Fruit fly (Drosophila melanogaster) whole organism, embryonic: ENCODE measurements around the gene Mul1.

ENCODE experiments used
- Adf1 ChIP-seq: fragments of 200-800 bp; sonication (Bioruptor generic); IDR thresholded peaks from 2 replicates; pipeline ENCODE4 v1.3.6; 2022; ENCODE audit warnings: missing biosample characterization, missing genetic modification characterization
- C15 ChIP-seq: fragments of 200-800 bp; sonication (Bioruptor generic); IDR thresholded peaks from 3 replicates; pipeline ENCODE4 v1.3.6; 2022; ENCODE audit warnings: missing biosample characterization, missing genetic modification characterization
- CG11695 ChIP-seq: fragments of 200-800 bp; sonication (Bioruptor generic); IDR thresholded peaks from 3 replicates; pipeline ENCODE4 v1.3.6; 2022; ENCODE audit warnings: missing biosample characterization, missing genetic modification characterization
- CG12236 ChIP-seq: fragments of 200-800 bp; sonication (Bioruptor generic); optimal IDR thresholded peaks from 2 replicates; lab custom pipeline; 2016; ENCODE audit warnings: missing biosample characterization, missing genetic modification characterization
- CG14050 ChIP-seq: fragments of 200-800 bp; sonication (Bioruptor generic); IDR thresholded peaks from 3 replicates; pipeline ENCODE4 v1.3.6; 2022; ENCODE audit warnings: missing biosample characterization, missing genetic modification characterization
- CG15073 ChIP-seq: fragments of 200-800 bp; sonication (Bioruptor generic); optimal IDR thresholded peaks from 2 replicates; lab custom pipeline; 2016; ENCODE audit warnings: missing biosample characterization, missing genetic modification characterization
- CG17186 ChIP-seq: fragments of 200-800 bp; sonication (Bioruptor generic); optimal IDR thresholded peaks from 3 replicates; lab custom pipeline; 2017; ENCODE audit warnings: missing biosample characterization, missing genetic modification reagents, missing genetic modification characterization
- CG18764 ChIP-seq: fragments of 200-800 bp; sonication (Bioruptor generic); optimal IDR thresholded peaks from 3 replicates; lab custom pipeline; 2016; ENCODE audit warnings: missing biosample characterization, missing genetic modification characterization
- CG2678 ChIP-seq: fragments of 200-800 bp; sonication (Bioruptor generic); optimal IDR thresholded peaks from 3 replicates; lab custom pipeline; 2019; ENCODE audit warnings: missing biosample characterization, mild to moderate bottlenecking, missing genetic modification characterization, moderate library complexity
- CG30020 ChIP-seq: fragments of 200-800 bp; optimal IDR thresholded peaks from 2 replicates; lab custom pipeline; 2019; ENCODE audit warnings: missing biosample characterization, mild to moderate bottlenecking, missing genetic modification characterization, moderate library complexity
- CG30431 ChIP-seq: fragments of 200-800 bp; sonication (Bioruptor generic); optimal IDR thresholded peaks from 2 replicates; lab custom pipeline; 2017; ENCODE audit warnings: missing biosample characterization, missing genetic modification characterization
- CG31441 ChIP-seq: fragments of 200-800 bp; sonication (Bioruptor generic); IDR thresholded peaks from 2 replicates; pipeline ENCODE4 v1.3.6; 2022; ENCODE audit warnings: missing biosample characterization, missing genetic modification characterization
- CG32532 ChIP-seq: fragments of 200-800 bp; sonication (Bioruptor generic); IDR thresholded peaks from 2 replicates; pipeline ENCODE4 v1.3.6; 2022; ENCODE audit warnings: missing biosample characterization, missing genetic modification characterization
- CG33213 ChIP-seq: fragments of 200-800 bp; sonication (Bioruptor generic); optimal IDR thresholded peaks from 3 replicates; lab custom pipeline; 2016; ENCODE audit warnings: missing biosample characterization, missing genetic modification characterization
- CG4820 ChIP-seq: fragments of 200-800 bp; sonication (Bioruptor generic); optimal IDR thresholded peaks from 3 replicates; lab custom pipeline; 2016; ENCODE audit warnings: missing biosample characterization, missing genetic modification characterization
- CG8478 ChIP-seq: fragments of >200 bp; optimal IDR thresholded peaks from 2 replicates; lab custom pipeline; 2018
- CG8944 ChIP-seq: fragments of 200-800 bp; sonication (Bioruptor generic); optimal IDR thresholded peaks from 3 replicates; lab custom pipeline; 2016; ENCODE audit warnings: missing biosample characterization, missing genetic modification characterization
- CG9609 ChIP-seq: fragments of 200-800 bp; sonication (Bioruptor generic); optimal IDR thresholded peaks from 3 replicates; lab custom pipeline; 2016; ENCODE audit warnings: missing biosample characterization, missing genetic modification characterization
- CG9817 ChIP-seq: fragments of 200-800 bp; sonication (Bioruptor generic); optimal IDR thresholded peaks from 2 replicates; lab custom pipeline; 2018; ENCODE audit warnings: missing biosample characterization, mild to moderate bottlenecking, missing genetic modification characterization, moderate library complexity
- CG9876 ChIP-seq: fragments of 200-800 bp; sonication (Bioruptor generic); optimal IDR thresholded peaks from 2 replicates; lab custom pipeline; 2016; ENCODE audit warnings: missing biosample characterization, missing genetic modification characterization
- CkIIα-i1 ChIP-seq: fragments of 200-800 bp; sonication (Bioruptor generic); IDR thresholded peaks from 2 replicates; pipeline ENCODE4 v1.3.6; 2022; ENCODE audit warnings: missing biosample characterization, missing genetic modification characterization
- Doc2 ChIP-seq: fragments of 200-800 bp; sonication (Bioruptor generic); IDR thresholded peaks from 2 replicates; pipeline ENCODE4 v1.3.6; 2022; ENCODE audit warnings: missing biosample characterization, missing genetic modification characterization
- Ets65A ChIP-seq: fragments of 200-800 bp; sonication (Bioruptor generic); peaks from one replicate; lab custom pipeline; 2016; ENCODE audit warnings: missing biosample characterization, missing genetic modification characterization
- Hey ChIP-seq: fragments of 200-800 bp; sonication (Bioruptor generic); optimal IDR thresholded peaks from 3 replicates; lab custom pipeline; 2018; ENCODE audit warnings: missing biosample characterization, mild to moderate bottlenecking, missing genetic modification characterization
- MBD-R2 ChIP-seq: fragments of 200-800 bp; sonication (Bioruptor generic); IDR thresholded peaks from 2 replicates; pipeline ENCODE4 v1.3.6; 2022; ENCODE audit warnings: missing biosample characterization, missing genetic modification characterization
- Max ChIP-seq: fragments of 200-800 bp; sonication (Bioruptor generic); optimal IDR thresholded peaks from 2 replicates; lab custom pipeline; 2016; ENCODE audit warnings: missing biosample characterization, mild to moderate bottlenecking, missing genetic modification characterization
- Mes4 ChIP-seq: fragments of 200-800 bp; sonication (Bioruptor generic); optimal IDR thresholded peaks from 2 replicates; lab custom pipeline; 2016; ENCODE audit warnings: missing biosample characterization, missing genetic modification characterization
- NK7.1 ChIP-seq: fragments of 200-800 bp; sonication (Bioruptor generic); optimal IDR thresholded peaks from 3 replicates; lab custom pipeline; 2016; ENCODE audit warnings: missing biosample characterization, missing genetic modification characterization
- Neu2 ChIP-seq: fragments of 200-800 bp; sonication (Bioruptor generic); optimal IDR thresholded peaks from 3 replicates; lab custom pipeline; 2016; ENCODE audit warnings: missing biosample characterization, missing genetic modification characterization, borderline replicate concordance
- Six4 ChIP-seq: fragments of 200-800 bp; sonication (Bioruptor generic); optimal IDR thresholded peaks from 2 replicates; lab custom pipeline; 2016; ENCODE audit warnings: missing biosample characterization, missing genetic modification characterization
- Taf1 ChIP-seq: fragments of 200-800 bp; sonication (Bioruptor generic); IDR thresholded peaks from 2 replicates; pipeline ENCODE4 v1.3.6; 2022; ENCODE audit warnings: missing biosample characterization, missing genetic modification characterization
- ase ChIP-seq: fragments of 200-800 bp; sonication (Bioruptor generic); IDR thresholded peaks from 3 replicates; pipeline ENCODE4 v1.3.6; 2022; ENCODE audit warnings: missing biosample characterization, missing genetic modification characterization
- ato ChIP-seq: fragments of 200-800 bp; sonication (Bioruptor generic); IDR thresholded peaks from 2 replicates; pipeline ENCODE4 v1.3.6; 2022; ENCODE audit warnings: missing biosample characterization, missing genetic modification characterization; ENCODE audit not compliant: partially characterized antibody
- bbx ChIP-seq: fragments of 200-800 bp; sonication (Bioruptor generic); IDR thresholded peaks from 2 replicates; pipeline ENCODE4 v1.3.6; 2022; ENCODE audit warnings: missing biosample characterization, missing genetic modification characterization; ENCODE audit not compliant: partially characterized antibody
- bigmax ChIP-seq: fragments of 200-800 bp; sonication (Bioruptor generic); optimal IDR thresholded peaks from 2 replicates; lab custom pipeline; 2018; ENCODE audit warnings: missing biosample characterization, mild to moderate bottlenecking, missing genetic modification characterization
- dimm ChIP-seq: fragments of 200-800 bp; sonication (Bioruptor generic); IDR thresholded peaks from 2 replicates; pipeline ENCODE4 v1.3.6; 2022; ENCODE audit warnings: missing biosample characterization, missing genetic modification characterization
- fd64A ChIP-seq: fragments of 200-800 bp; sonication (Bioruptor generic); optimal IDR thresholded peaks from 3 replicates; lab custom pipeline; 2018; ENCODE audit warnings: missing biosample characterization, mild to moderate bottlenecking, missing genetic modification characterization
- gfzf ChIP-seq: fragments of 200-800 bp; sonication (Bioruptor generic); optimal IDR thresholded peaks from 2 replicates; lab custom pipeline; 2016; ENCODE audit warnings: missing biosample characterization, mild to moderate bottlenecking, missing genetic modification characterization, moderate library complexity
- kni ChIP-seq: fragments of 200-800 bp; sonication (Bioruptor generic); optimal IDR thresholded peaks from 3 replicates; lab custom pipeline; 2017; ENCODE audit warnings: mild to moderate bottlenecking, missing biosample characterization, missing genetic modification reagents, missing genetic modification characterization
- lola ChIP-seq, 3 experiments: fragments of >200 bp in 2 of 3; fragments of 200-800 bp in 1 of 3; sonication (Bioruptor generic) in 1 of 3; optimal IDR thresholded peaks; 2 replicates each; lab custom pipeline; 2017 to 2019; ENCODE audit warnings: missing biosample characterization in 3 of 3, missing genetic modification characterization in 3 of 3, mild to moderate bottlenecking in 1 of 3, moderate library complexity in 1 of 3
- mirr ChIP-seq: fragments of 200-800 bp; sonication (Bioruptor generic); optimal IDR thresholded peaks from 3 replicates; lab custom pipeline; 2018; ENCODE audit warnings: missing biosample characterization, mild to moderate bottlenecking, missing genetic modification characterization
- nmo ChIP-seq: fragments of 200-800 bp; sonication (Bioruptor generic); optimal IDR thresholded peaks from 2 replicates; lab custom pipeline; 2018; ENCODE audit warnings: missing biosample characterization, mild to moderate bottlenecking, missing genetic modification characterization, moderate library complexity
- oc ChIP-seq: fragments of 200-800 bp; sonication (Bioruptor generic); optimal IDR thresholded peaks from 2 replicates; lab custom pipeline; 2018; ENCODE audit warnings: missing biosample characterization, mild to moderate bottlenecking, missing genetic modification characterization, moderate library complexity
- onecut ChIP-seq: fragments of 200-800 bp; sonication (Bioruptor generic); IDR thresholded peaks from 2 replicates; pipeline ENCODE4 v1.3.6; 2022; ENCODE audit warnings: missing biosample characterization, missing genetic modification characterization
- scrt ChIP-seq: fragments of 200-800 bp; sonication (Bioruptor generic); optimal IDR thresholded peaks from 2 replicates; lab custom pipeline; 2018; ENCODE audit warnings: missing biosample characterization, mild to moderate bottlenecking, missing genetic modification characterization, moderate library complexity
- sens ChIP-seq: fragments of 200-800 bp; sonication (Bioruptor generic); peaks from one replicate; lab custom pipeline; 2016; ENCODE audit warnings: missing biosample characterization, missing genetic modification characterization
- sens-2 ChIP-seq: fragments of 200-800 bp; sonication (Bioruptor generic); IDR thresholded peaks from 2 replicates; pipeline ENCODE4 v1.3.6; 2022; ENCODE audit warnings: missing biosample characterization, missing genetic modification characterization
- so ChIP-seq: fragments of 200-800 bp; sonication (Bioruptor generic); IDR thresholded peaks from 3 replicates; pipeline ENCODE4 v1.3.6; 2022; ENCODE audit warnings: missing biosample characterization, missing genetic modification characterization
- tio ChIP-seq: fragments of 200-800 bp; sonication (Bioruptor generic); optimal IDR thresholded peaks from 2 replicates; lab custom pipeline; 2017; ENCODE audit warnings: missing biosample characterization, missing genetic modification characterization, inconsistent platforms
- trh ChIP-seq: fragments of 200-800 bp; sonication (Bioruptor generic); optimal IDR thresholded peaks from 2 replicates; lab custom pipeline; 2016; ENCODE audit warnings: missing biosample characterization, missing genetic modification characterization
- unc-4 ChIP-seq: fragments of 200-800 bp; sonication (Bioruptor generic); IDR thresholded peaks from 2 replicates; pipeline ENCODE4 v1.3.6; 2022; ENCODE audit warnings: missing biosample characterization, missing genetic modification characterization; ENCODE audit not compliant: partially characterized antibody
- vnd ChIP-seq: fragments of 200-800 bp; sonication (Bioruptor generic); IDR thresholded peaks from 3 replicates; pipeline ENCODE4 v1.3.6; 2022; ENCODE audit warnings: missing biosample characterization, missing genetic modification characterization; ENCODE audit not compliant: partially characterized antibody

Mul1 gene

DNA sequence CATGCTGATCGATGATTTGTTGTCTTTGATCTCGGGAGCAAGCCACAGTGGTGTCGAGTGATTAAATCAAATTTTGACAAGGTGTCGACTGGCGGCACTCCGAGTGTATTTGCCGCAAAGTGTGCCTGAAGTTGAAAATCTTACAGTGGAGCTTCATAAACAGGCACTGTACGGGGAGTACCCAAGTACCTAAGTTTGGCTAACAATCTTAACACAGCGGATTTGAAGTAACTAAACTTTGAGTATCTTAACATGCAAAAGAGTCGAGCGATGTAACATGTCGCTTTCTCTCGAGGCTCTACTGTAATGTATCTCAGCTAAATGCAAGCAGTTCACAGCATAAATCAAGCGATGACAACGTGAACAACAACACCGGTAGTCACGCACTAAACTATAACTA, 4.5 kb upstream of the Mul1 start (continued):
- no peak for TF ChIP-seq CG9876
- no peak for TF ChIP-seq Taf1 (GFP tag; lab: Robert Waterston, UW)
- no peak for TF ChIP-seq C15 (GFP tag; lab: Robert Waterston, UW)
- peak; percentile 58 for TF ChIP-seq CG18764 (GFP tag; lab: Kevin White, UChicago)
- peak; percentile 56; the same call in 2 of the 3 replicates for TF ChIP-seq CG11695 (GFP tag; lab: Robert Waterston, UW)
- TF ChIP-seq CG9609 (GFP tag; lab: Kevin White, UChicago): peak; percentile 47
- TF ChIP-seq CG4820 (GFP tag; lab: Kevin White, UChicago): peak; percentile 66
- peak in 1 of 3 experiments; percentile 76 for TF ChIP-seq lola (GFP tag; optimal IDR thresholded peaks at IDR 0.05; lab: Kevin White, UChicago)
- TF ChIP-seq tio (GFP tag; lab: Kevin White, UChicago): peak; percentile 35
- TF ChIP-seq scrt (GFP tag; lab: Kevin White, UChicago): peak; percentile 23
- no peak for TF ChIP-seq vnd (GFP tag; lab: Robert Waterston, UW)
- TF ChIP-seq CG9817 (tag; lab: Kevin White, UChicago): peak; percentile 28
- TF ChIP-seq nmo (GFP tag; lab: Kevin White, UChicago): peak; percentile 79
- TF ChIP-seq CG14050 (GFP tag; lab: Robert Waterston, UW): no peak
- peak; percentile 75; the same call in 1 of the 2 replicates for TF ChIP-seq sens-2 (GFP tag; lab: Robert Waterston, UW)
- no peak for TF ChIP-seq CG30020
- TF ChIP-seq Six4 (GFP tag; lab: Kevin White, UChicago): peak; percentile 63
- 0 out of 2 replicates have a peak, but pooled peaks have one; percentile 19 for TF ChIP-seq CG32532 (GFP tag; lab: Robert Waterston, UW)
- 0 out of 2 replicates have a peak, but pooled peaks have one; percentile 18 for TF ChIP-seq MBD-R2 (GFP tag; lab: Robert Waterston, UW)
- no peak for TF ChIP-seq Neu2
- peak; percentile 61 for TF ChIP-seq CG8944 (GFP tag; lab: Kevin White, UChicago)
- no peak for TF ChIP-seq Doc2 (GFP tag; lab: Robert Waterston, UW)
- TF ChIP-seq ase (GFP tag; lab: Robert Waterston, UW): peak; percentile 58; the same call in 1 of the 3 replicates
- peak; percentile 97 for TF ChIP-seq sens (GFP tag; lab: Kevin White, UChicago)
- TF ChIP-seq unc-4: no peak
- TF ChIP-seq Adf1: no peak
- no peak for TF ChIP-seq dimm (GFP tag; lab: Robert Waterston, UW)
- no peak for TF ChIP-seq NK7.1 (GFP tag; lab: Kevin White, UChicago)
- TF ChIP-seq oc (tag; lab: Kevin White, UChicago): no peak
- no peak for TF ChIP-seq CG8478 (lab: Kevin White, UChicago)
- TF ChIP-seq Hey: no peak
- no peak for TF ChIP-seq CG15073 (GFP tag; lab: Kevin White, UChicago)
- no peak for TF ChIP-seq bbx (GFP tag; lab: Robert Waterston, UW)
- TF ChIP-seq gfzf (GFP tag; lab: Kevin White, UChicago): no peak
- TF ChIP-seq trh (GFP tag; lab: Kevin White, UChicago): peak; percentile 24
- TF ChIP-seq CG17186 (GFP tag; lab: Kevin White, UChicago): peak; percentile 42
- peak; percentile 83 for TF ChIP-seq CG30431
- peak; percentile 97 for TF ChIP-seq Ets65A (GFP tag; lab: Kevin White, UChicago)
- peak; percentile 71 for TF ChIP-seq fd64A (GFP tag; lab: Kevin White, UChicago)
- TF ChIP-seq CG33213 (GFP tag; lab: Kevin White, UChicago): peak; percentile 39
- no peak for TF ChIP-seq Max (GFP tag; lab: Kevin White, UChicago)
- no peak for TF ChIP-seq kni (GFP tag; lab: Kevin White, UChicago)
- TF ChIP-seq CG12236 (GFP tag; lab: Kevin White, UChicago): peak; percentile 39
- peak; percentile 60 for TF ChIP-seq CG31441 (GFP tag; lab: Robert Waterston, UW)
- TF ChIP-seq CkIIα-i1: no peak
- TF ChIP-seq mirr (GFP tag; lab: Kevin White, UChicago): no peak
- no peak for TF ChIP-seq bigmax (GFP tag; lab: Kevin White, UChicago)
- no peak for TF ChIP-seq ato (GFP tag; lab: Robert Waterston, UW)
- peak; percentile 59 for TF ChIP-seq CG2678
- TF ChIP-seq onecut (GFP tag; lab: Robert Waterston, UW): peak; percentile 44; the same call in 1 of the 2 replicates
- 0 out of 3 replicates have a peak, but pooled peaks have one; percentile 13 for TF ChIP-seq so (GFP tag; lab: Robert Waterston, UW)
- TF ChIP-seq Mes4: peak; percentile 54
